Worm (Caenorhabditis elegans): ENCODE data around the gene Y17G7B.21.

DNA sequence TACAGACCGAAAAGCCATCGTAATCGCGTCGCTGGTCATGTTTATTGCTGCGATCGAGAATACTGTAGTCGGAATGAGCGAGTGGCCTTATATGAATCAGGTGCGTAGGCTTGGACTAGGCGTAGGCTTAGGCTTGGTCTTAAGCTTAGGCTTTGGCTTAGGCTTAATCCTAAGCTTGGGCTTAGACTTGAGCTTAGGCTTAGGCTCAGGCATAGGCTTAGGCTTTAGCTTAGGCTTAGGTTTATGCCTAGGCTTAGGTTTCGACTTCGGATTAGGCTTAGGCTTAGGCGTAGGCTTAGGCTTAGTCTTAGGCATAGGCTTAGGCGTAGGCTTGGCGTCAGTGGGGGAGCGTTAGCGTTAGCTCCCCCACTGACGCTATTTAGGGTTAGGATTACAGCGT is 22.6 kb downstream of the Y17G7B.21 start:
- TF ChIP-seq nhr-11 (tag; optimal IDR thresholded peaks at IDR 0.05) = no peak
- no peak for TF ChIP-seq mml-1 (tag; optimal IDR thresholded peaks at IDR 0.05)
